Worm (Caenorhabditis elegans) whole organism, L2 larva: ENCODE data around the gene his-59.

Experiments
- C34F6.9 ChIP-seq: fragments of 150-350 bp; optimal IDR thresholded peaks from 2 replicates; lab custom pipeline; 2014; ENCODE audit warnings: missing biosample characterization, missing genetic modification characterization
- F13H6.1 ChIP-seq: sonication (generic microtip); optimal IDR thresholded peaks from 2 replicates; lab custom pipeline; 2016; ENCODE audit warnings: missing genetic modification characterization, missing compliant biosample characterization
- R02D3.7 ChIP-seq: fragments of 150-350 bp; optimal IDR thresholded peaks from 2 replicates; lab custom pipeline; 2014; ENCODE audit warnings: missing biosample characterization, missing genetic modification characterization
- Y55F3AM.14 ChIP-seq: fragments of 200-800 bp; sonication (Bioruptor generic); optimal IDR thresholded peaks from 2 replicates; lab custom pipeline; 2018; ENCODE audit warnings: mild to moderate bottlenecking, missing genetic modification characterization, missing compliant biosample characterization
- ZK546.5 ChIP-seq: sonication (generic microtip); optimal IDR thresholded peaks from 2 replicates; lab custom pipeline; 2017; ENCODE audit warnings: missing biosample characterization, missing genetic modification characterization
- alr-1 ChIP-seq: fragments of 150-350 bp; optimal IDR thresholded peaks from 2 replicates; lab custom pipeline; 2014; ENCODE audit warnings: missing biosample characterization, missing genetic modification characterization
- aly-2 ChIP-seq: fragments of 150-350 bp; optimal IDR thresholded peaks from 2 replicates; lab custom pipeline; 2014; ENCODE audit warnings: missing biosample characterization, missing genetic modification characterization
- ama-1 ChIP-seq: fragments of 150-350 bp; optimal IDR thresholded peaks from 2 replicates; lab custom pipeline; 2018; ENCODE audit warnings: inconsistent platforms
- blmp-1 ChIP-seq: sonication (generic microtip); optimal IDR thresholded peaks from 2 replicates; lab custom pipeline; 2017; ENCODE audit warnings: missing genetic modification characterization, mild to moderate bottlenecking, missing compliant biosample characterization, antibody characterized with exemption, moderate library complexity; ENCODE audit not compliant: insufficient read depth
- ceh-16 ChIP-seq: fragments of 150-350 bp; optimal IDR thresholded peaks from 2 replicates; lab custom pipeline; 2014; ENCODE audit warnings: missing biosample characterization, missing genetic modification characterization
- ceh-82 ChIP-seq: fragments of 150-350 bp; optimal IDR thresholded peaks from 2 replicates; lab custom pipeline; 2014; ENCODE audit warnings: missing biosample characterization, missing genetic modification characterization
- crh-2 ChIP-seq: sonication (generic microtip); optimal IDR thresholded peaks from 2 replicates; lab custom pipeline; 2017; ENCODE audit warnings: missing biosample characterization, missing genetic modification characterization
- dmd-4 ChIP-seq: sonication (generic microtip); optimal IDR thresholded peaks from 2 replicates; lab custom pipeline; 2017; ENCODE audit warnings: missing biosample characterization, missing genetic modification characterization
- egl-27 ChIP-seq: sonication (generic microtip); optimal IDR thresholded peaks from 3 replicates; lab custom pipeline; 2017; ENCODE audit warnings: missing biosample characterization, missing genetic modification reagents, missing genetic modification characterization
- elt-1 ChIP-seq: fragments of 150-350 bp; optimal IDR thresholded peaks from 2 replicates; lab custom pipeline; 2014; ENCODE audit warnings: missing biosample characterization, missing genetic modification characterization
- elt-3 ChIP-seq: sonication (generic microtip); optimal IDR thresholded peaks from 2 replicates; lab custom pipeline; 2017; ENCODE audit warnings: missing biosample characterization, missing genetic modification characterization
- fos-1 ChIP-seq: fragments of 150-350 bp; optimal IDR thresholded peaks from 2 replicates; lab custom pipeline; 2014; ENCODE audit warnings: missing biosample characterization, missing genetic modification characterization
- gmeb-1 ChIP-seq: fragments of 150-350 bp; optimal IDR thresholded peaks from 2 replicates; lab custom pipeline; 2014; ENCODE audit warnings: missing biosample characterization, missing genetic modification characterization
- lin-11 ChIP-seq: fragments of 150-350 bp; sonication (generic microtip); optimal IDR thresholded peaks from 2 replicates; lab custom pipeline; 2014; ENCODE audit warnings: missing biosample characterization, missing genetic modification characterization, inconsistent platforms, mixed read lengths
- lin-13 ChIP-seq: fragments of 150-350 bp; optimal IDR thresholded peaks from 2 replicates; lab custom pipeline; 2014; ENCODE audit warnings: missing biosample characterization, missing genetic modification reagents, missing genetic modification characterization
- lin-39 ChIP-seq: fragments of 150-350 bp; optimal IDR thresholded peaks from 2 replicates; lab custom pipeline; 2014; ENCODE audit warnings: missing biosample characterization, missing genetic modification reagents, missing genetic modification characterization
- lsy-2 ChIP-seq, 2 experiments: fragments of 150-350 bp in 1 of 2; sonication (generic microtip) in 1 of 2; optimal IDR thresholded peaks; 2 replicates each; lab custom pipeline; 2014 to 2017; ENCODE audit warnings: missing biosample characterization in 2 of 2, missing genetic modification characterization in 2 of 2
- mab-5 ChIP-seq: fragments of 150-350 bp; optimal IDR thresholded peaks from 2 replicates; lab custom pipeline; 2014; ENCODE audit warnings: missing biosample characterization, missing genetic modification characterization
- mbf-1 ChIP-seq: sonication (generic microtip); optimal IDR thresholded peaks from 2 replicates; lab custom pipeline; 2017; ENCODE audit warnings: missing biosample characterization, missing genetic modification characterization
- mdl-1 ChIP-seq, 2 experiments: fragments of 150-350 bp in 1 of 2; sonication (generic microtip) in 1 of 2; optimal IDR thresholded peaks; 2 replicates each; lab custom pipeline; 2017; ENCODE audit warnings: missing biosample characterization in 2 of 2, missing genetic modification characterization in 2 of 2
- nhr-10 ChIP-seq: sonication (generic microtip); optimal IDR thresholded peaks from 2 replicates; lab custom pipeline; 2017; ENCODE audit warnings: missing biosample characterization, missing genetic modification characterization
- nhr-11 ChIP-seq: fragments of 150-350 bp; optimal IDR thresholded peaks from 2 replicates; lab custom pipeline; 2014; ENCODE audit warnings: missing biosample characterization, missing genetic modification characterization
- nhr-12 ChIP-seq: fragments of 150-350 bp; optimal IDR thresholded peaks from 2 replicates; lab custom pipeline; 2014; ENCODE audit warnings: missing biosample characterization, missing genetic modification characterization
- nhr-129 ChIP-seq: fragments of 150-350 bp; optimal IDR thresholded peaks from 2 replicates; lab custom pipeline; 2014; ENCODE audit warnings: missing biosample characterization, missing genetic modification characterization
- nhr-21 ChIP-seq: fragments of 150-350 bp; optimal IDR thresholded peaks from 2 replicates; lab custom pipeline; 2014; ENCODE audit warnings: missing biosample characterization, missing genetic modification characterization
- nhr-23 ChIP-seq: fragments of 150-350 bp; optimal IDR thresholded peaks from 2 replicates; lab custom pipeline; 2014; ENCODE audit warnings: missing biosample characterization, missing genetic modification reagents, missing genetic modification characterization
- nhr-237 ChIP-seq: fragments of 150-350 bp; optimal IDR thresholded peaks from 2 replicates; lab custom pipeline; 2014; ENCODE audit warnings: missing biosample characterization, missing genetic modification characterization
- nhr-25 ChIP-seq: fragments of 150-350 bp; sonication (generic microtip); optimal IDR thresholded peaks from 3 replicates; lab custom pipeline; 2014; ENCODE audit warnings: missing biosample characterization, missing genetic modification characterization
- nhr-6 ChIP-seq: fragments of 150-350 bp; optimal IDR thresholded peaks from 2 replicates; lab custom pipeline; 2014; ENCODE audit warnings: missing biosample characterization, missing genetic modification characterization
- nhr-77 ChIP-seq: fragments of 150-350 bp; optimal IDR thresholded peaks from 2 replicates; lab custom pipeline; 2014; ENCODE audit warnings: missing biosample characterization, missing genetic modification characterization
- peb-1 ChIP-seq: fragments of 150-350 bp; optimal IDR thresholded peaks from 2 replicates; lab custom pipeline; 2014; ENCODE audit warnings: missing biosample characterization, missing genetic modification characterization
- sem-4 ChIP-seq: fragments of 150-350 bp; optimal IDR thresholded peaks from 2 replicates; lab custom pipeline; 2014; ENCODE audit warnings: missing biosample characterization, missing genetic modification reagents, missing genetic modification characterization
- skn-1 ChIP-seq: sonication (generic microtip); optimal IDR thresholded peaks from 2 replicates; lab custom pipeline; 2017; ENCODE audit warnings: missing biosample characterization, missing genetic modification characterization
- sma-3 ChIP-seq: sonication (generic microtip); optimal IDR thresholded peaks from 2 replicates; lab custom pipeline; 2016; ENCODE audit warnings: missing genetic modification reagents, missing genetic modification characterization, missing compliant biosample characterization
- sma-9 ChIP-seq, 2 experiments: fragments of 150-350 bp in 1 of 2; sonication (generic microtip) in 1 of 2; optimal IDR thresholded peaks; 2 replicates each; lab custom pipeline; 2014 to 2016; ENCODE audit warnings: missing genetic modification characterization in 2 of 2, mild to moderate bottlenecking in 1 of 2, missing biosample characterization in 1 of 2, missing compliant biosample characterization in 1 of 2, missing genetic modification reagents in 1 of 2, moderate library complexity in 1 of 2
- snpc-4 ChIP-seq: fragments of 150-350 bp; optimal IDR thresholded peaks from 2 replicates; lab custom pipeline; 2014; ENCODE audit warnings: missing biosample characterization, missing genetic modification characterization
- unc-39 ChIP-seq: fragments of 150-350 bp; optimal IDR thresholded peaks from 2 replicates; lab custom pipeline; 2014; ENCODE audit warnings: missing biosample characterization, missing genetic modification characterization
- unc-55 ChIP-seq: fragments of 150-350 bp; sonication (generic microtip); optimal IDR thresholded peaks from 3 replicates; lab custom pipeline; 2014; ENCODE audit warnings: missing biosample characterization, missing genetic modification reagents, missing genetic modification characterization
- unc-62 ChIP-seq: fragments of 150-350 bp; optimal IDR thresholded peaks from 2 replicates; lab custom pipeline; 2014; ENCODE audit warnings: missing biosample characterization, missing genetic modification reagents, missing genetic modification characterization
- zag-1 ChIP-seq: fragments of 150-350 bp; optimal IDR thresholded peaks from 2 replicates; lab custom pipeline; 2014; ENCODE audit warnings: missing biosample characterization, missing genetic modification characterization
- ztf-1 ChIP-seq: fragments of 200-800 bp; sonication (Bioruptor generic); conservative IDR thresholded peaks from 2 replicates; pipeline ENCODE4 v1.3.6; 2022; ENCODE audit warnings: missing genetic modification characterization, missing compliant biosample characterization
- ztf-11 ChIP-seq: sonication (generic microtip); optimal IDR thresholded peaks from 2 replicates; lab custom pipeline; 2017; ENCODE audit warnings: missing biosample characterization, missing genetic modification characterization
- ztf-4 ChIP-seq: fragments of 150-350 bp; optimal IDR thresholded peaks from 2 replicates; lab custom pipeline; 2014; ENCODE audit warnings: missing biosample characterization, missing genetic modification characterization

Gene his-59

DNA sequence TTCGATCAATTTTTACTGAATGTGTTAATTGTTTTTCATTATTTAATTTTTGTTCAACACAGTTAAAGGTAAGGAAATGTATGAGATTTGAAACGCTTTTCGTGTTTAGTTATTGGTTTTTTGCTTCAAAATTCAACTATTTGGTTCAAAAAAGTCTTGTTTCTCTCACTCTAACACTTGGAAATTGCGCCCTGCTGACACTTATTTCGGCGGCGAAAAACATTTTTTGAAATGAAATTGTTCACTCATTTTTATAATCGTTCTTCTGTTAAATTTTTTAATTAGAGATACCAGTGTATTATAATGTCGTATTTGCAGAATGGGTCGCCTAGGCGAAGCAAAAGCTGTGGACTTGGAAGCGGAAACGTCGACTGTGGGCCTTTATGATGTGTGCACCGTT lies 9.9 kb upstream of the his-59 start, which contains the start of gene rod-1:
TSS of gene rod-1 (plus strand) at position 319 of the 400 bp plus-strand sequence.
- no peak for TF ChIP-seq ztf-4 (tag; lab: Kevin White, UChicago)
- TF ChIP-seq nhr-23 (tag; lab: Kevin White, UChicago), result no peak
- TF ChIP-seq nhr-11, result no peak
- peak; percentile 46 for TF ChIP-seq unc-55 (GFP tag; lab: Kevin White, UChicago)
- TF ChIP-seq, all 48 proteins: peak for 1

DNA sequence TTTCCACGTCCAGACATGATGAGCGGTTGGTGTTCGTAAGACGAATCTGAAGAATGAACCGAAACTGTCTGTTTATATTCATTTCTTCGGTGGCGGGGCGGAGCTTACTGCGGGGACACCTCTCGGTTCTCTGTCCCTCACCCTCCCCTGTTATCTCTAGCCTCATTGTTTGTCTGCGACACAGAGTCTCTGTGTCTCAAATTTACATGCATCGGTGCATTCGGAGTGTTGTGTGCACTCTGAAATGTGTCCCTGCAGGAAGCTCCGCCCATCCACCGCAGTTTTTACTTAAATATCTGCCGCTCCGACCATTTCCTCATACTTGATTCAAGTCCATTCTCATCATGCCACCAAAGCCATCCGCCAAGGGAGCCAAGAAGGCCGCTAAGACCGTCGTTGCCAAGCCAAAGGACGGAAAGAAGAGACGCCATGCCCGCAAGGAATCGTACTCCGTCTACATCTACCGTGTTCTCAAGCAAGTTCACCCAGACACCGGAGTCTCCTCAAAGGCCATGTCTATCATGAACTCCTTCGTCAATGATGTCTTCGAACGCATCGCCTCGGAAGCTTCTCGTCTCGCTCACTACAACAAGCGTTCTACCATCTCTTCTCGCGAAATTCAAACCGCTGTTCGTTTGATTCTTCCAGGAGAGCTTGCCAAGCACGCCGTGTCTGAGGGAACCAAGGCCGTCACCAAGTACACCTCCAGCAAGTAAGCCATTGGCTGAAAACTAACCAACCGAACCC lies 1.7 kb upstream of the his-59 start, which contains the start of the genes his-61 and his-62:
TSS of gene his-61 (minus strand) at position 17 of the 747 bp plus-strand sequence.
TSS of gene his-62 (plus strand) at position 345 of the 747 bp plus-strand sequence.
- TF ChIP-seq ztf-4 (tag; lab: Kevin White, UChicago), result no peak
- no peak for TF ChIP-seq dmd-4 (tag; lab: Kevin White, UChicago)
- TF ChIP-seq ama-1 (lab: Kevin White, UChicago), result no peak
- no peak for TF ChIP-seq unc-62 (GFP tag; lab: Kevin White, UChicago)
- no peak for TF ChIP-seq nhr-23 (tag; lab: Kevin White, UChicago)
- peak; percentile 80 for TF ChIP-seq nhr-25 (tag; lab: Kevin White, UChicago)
- no peak for TF ChIP-seq skn-1 (tag; lab: Kevin White, UChicago)
- TF ChIP-seq crh-2 (tag; lab: Kevin White, UChicago), result peak; percentile 81
- TF ChIP-seq unc-39 (tag; lab: Kevin White, UChicago), result no peak
- TF ChIP-seq R02D3.7 (tag; lab: Kevin White, UChicago), result no peak
- peak; percentile 24 for TF ChIP-seq nhr-129
- no peak for TF ChIP-seq gmeb-1 (tag; lab: Kevin White, UChicago)
- no peak for TF ChIP-seq blmp-1
- TF ChIP-seq unc-55 (GFP tag; lab: Kevin White, UChicago), result peak; percentile 49
- peak; percentile 61 for TF ChIP-seq zag-1 (tag; lab: Kevin White, UChicago)
- TF ChIP-seq mbf-1, result no peak
- TF ChIP-seq nhr-11, result no peak
- TF ChIP-seq ZK546.5, result no peak
- no peak for TF ChIP-seq nhr-10 (tag; lab: Kevin White, UChicago)
- peak; percentile 51 for TF ChIP-seq ceh-16
- TF ChIP-seq elt-1 (tag; lab: Kevin White, UChicago), result no peak
- TF ChIP-seq egl-27 (tag; lab: Kevin White, UChicago), result no peak
- no peak for TF ChIP-seq snpc-4 (tag; lab: Kevin White, UChicago)
- TF ChIP-seq ztf-11, result no peak
- peak; percentile 73 for TF ChIP-seq F13H6.1 (tag; lab: Kevin White, UChicago)
- TF ChIP-seq mdl-1 (tag; optimal IDR thresholded peaks at IDR 0.05; lab: Kevin White, UChicago), result no peak
- peak; percentile 71 for TF ChIP-seq mab-5 (tag; lab: Kevin White, UChicago)
- no peak for TF ChIP-seq lin-11 (tag; lab: Kevin White, UChicago)
- TF ChIP-seq nhr-77 (tag; lab: Kevin White, UChicago), result no peak
- no peak for TF ChIP-seq sem-4 (tag; lab: Kevin White, UChicago)
- peak; percentile 2 to 65 for TF ChIP-seq lsy-2 (tag; optimal IDR thresholded peaks at IDR 0.05; lab: Kevin White, UChicago)
- TF ChIP-seq peb-1 (tag; lab: Kevin White, UChicago), result no peak
- TF ChIP-seq C34F6.9 (tag; lab: Kevin White, UChicago), result peak; percentile 56
- no peak for TF ChIP-seq alr-1
- no peak for TF ChIP-seq nhr-21 (tag; lab: Kevin White, UChicago)
- peak; percentile 52 for TF ChIP-seq fos-1 (tag; lab: Kevin White, UChicago)
- no peak for TF ChIP-seq elt-3 (tag; lab: Kevin White, UChicago)
- TF ChIP-seq aly-2, result no peak
- TF ChIP-seq nhr-12, result no peak
- peak; percentile 52 for TF ChIP-seq sma-3 (GFP tag; lab: Kevin White, UChicago)
- peak; percentile 74 for TF ChIP-seq lin-13 (GFP tag; lab: Kevin White, UChicago)
- no peak for TF ChIP-seq ceh-82 (tag; lab: Kevin White, UChicago)
- no peak for TF ChIP-seq nhr-6
- peak; percentile 89 for TF ChIP-seq sma-9 (GFP tag; optimal IDR thresholded peaks at IDR 0.05; lab: Kevin White, UChicago)
- no peak for TF ChIP-seq sma-9 (tag; optimal IDR thresholded peaks at IDR 0.05; lab: Kevin White, UChicago)
- TF ChIP-seq nhr-237, result no peak
- no peak for TF ChIP-seq ztf-1 (GFP tag; lab: Robert Waterston, UW)
- TF ChIP-seq lin-39, result no peak
- no peak for TF ChIP-seq Y55F3AM.14
